Worm (Caenorhabditis elegans): ENCODE results near the gene ZC21.8.
A peak's percentile ranks its signal among the peaks of the same experiment; 100 is the strongest.

ZC21.8 gene

ce11 chrIII:8511711-8512110 is 8.1 kb downstream of the ZC21.8 start:
- TF ChIP-seq klf-2 (GFP tag; conservative IDR thresholded peaks at IDR 0.05) (no peak), ztf-29 (GFP tag; IDR thresholded peaks at IDR 0.05) (no peak), tab-1 (GFP tag; IDR thresholded peaks at IDR 0.05) (no peak), ztf-23 (GFP tag; IDR thresholded peaks at IDR 0.05) (no peak), med-1 (GFP tag; optimal IDR thresholded peaks at IDR 0.05; ENCODE audit: insufficient read depth) (no peak), cog-1 (tag; optimal IDR thresholded peaks at IDR 0.05) (no peak), T22C8.4 (GFP tag; IDR thresholded peaks at IDR 0.05) (no peak)

- TF ChIP-seq tab-1 (GFP tag; IDR thresholded peaks at IDR 0.05) (0 out of 2 replicates have a peak, but pooled peaks have one; percentile 8), T22C8.4 (GFP tag; IDR thresholded peaks at IDR 0.05) (no peak), ztf-23 (GFP tag; IDR thresholded peaks at IDR 0.05) (peak; percentile 36; the same call in 1 of the 2 replicates), cog-1 (tag; optimal IDR thresholded peaks at IDR 0.05) (no peak), ref-1 (GFP tag; conservative IDR thresholded peaks at IDR 0.05) (no peak), med-1 (GFP tag; optimal IDR thresholded peaks at IDR 0.05; ENCODE audit: insufficient read depth) (no peak), flt-1 (GFP tag; IDR thresholded peaks at IDR 0.05) (no peak), ztf-29 (GFP tag; IDR thresholded peaks at IDR 0.05) (no peak), klf-2 (GFP tag; conservative IDR thresholded peaks at IDR 0.05) (no peak)
Observed at ce11 chrIII:8509644-8510393, 10.0 kb downstream of the ZC21.8 start.

- TF ChIP-seq klf-2 (GFP tag; conservative IDR thresholded peaks at IDR 0.05): no peak
- no peak for TF ChIP-seq ztf-23 (GFP tag; IDR thresholded peaks at IDR 0.05)
- TF ChIP-seq flt-1 (GFP tag; IDR thresholded peaks at IDR 0.05): no peak
- no peak for TF ChIP-seq T22C8.4 (GFP tag; IDR thresholded peaks at IDR 0.05)
- TF ChIP-seq tab-1 (GFP tag; IDR thresholded peaks at IDR 0.05): no peak
- no peak for TF ChIP-seq cog-1 (tag; optimal IDR thresholded peaks at IDR 0.05)
- TF ChIP-seq ztf-29 (GFP tag; IDR thresholded peaks at IDR 0.05): no peak
- no peak for TF ChIP-seq med-1 (GFP tag; optimal IDR thresholded peaks at IDR 0.05; ENCODE audit: insufficient read depth)
- no peak for TF ChIP-seq ref-1 (GFP tag; conservative IDR thresholded peaks at IDR 0.05)
Observed at ce11 chrIII:8509218-8509617, 10.6 kb downstream of the ZC21.8 start.

ce11 chrIII:8506348-8506747 is 13.4 kb downstream of the ZC21.8 start:
- TF ChIP-seq tab-1 (GFP tag; IDR thresholded peaks at IDR 0.05): no peak
- no peak for TF ChIP-seq ref-1 (GFP tag; conservative IDR thresholded peaks at IDR 0.05)
- TF ChIP-seq ztf-29 (GFP tag; IDR thresholded peaks at IDR 0.05): no peak
- no peak for TF ChIP-seq T22C8.4 (GFP tag; IDR thresholded peaks at IDR 0.05)
- no peak for TF ChIP-seq klf-2 (GFP tag; conservative IDR thresholded peaks at IDR 0.05)

- TF ChIP-seq ztf-29 (GFP tag; IDR thresholded peaks at IDR 0.05) (no peak), T22C8.4 (GFP tag; IDR thresholded peaks at IDR 0.05) (no peak), klf-2 (GFP tag; conservative IDR thresholded peaks at IDR 0.05) (no peak), cog-1 (tag; optimal IDR thresholded peaks at IDR 0.05) (no peak), med-1 (GFP tag; optimal IDR thresholded peaks at IDR 0.05; ENCODE audit: insufficient read depth) (no peak), tab-1 (GFP tag; IDR thresholded peaks at IDR 0.05) (no peak), flt-1 (GFP tag; IDR thresholded peaks at IDR 0.05) (no peak), ref-1 (GFP tag; conservative IDR thresholded peaks at IDR 0.05) (no peak), ztf-23 (GFP tag; IDR thresholded peaks at IDR 0.05) (no peak)
Observed at ce11 chrIII:8504176-8504763, 15.5 kb downstream of the ZC21.8 start.

- TF ChIP-seq cog-1 (tag; optimal IDR thresholded peaks at IDR 0.05): no peak
- no peak for TF ChIP-seq ref-1 (GFP tag; conservative IDR thresholded peaks at IDR 0.05)
- no peak for TF ChIP-seq ztf-29 (GFP tag; IDR thresholded peaks at IDR 0.05)
- TF ChIP-seq ztf-23 (GFP tag; IDR thresholded peaks at IDR 0.05): no peak
- no peak for TF ChIP-seq klf-2 (GFP tag; conservative IDR thresholded peaks at IDR 0.05)
- TF ChIP-seq T22C8.4 (GFP tag; IDR thresholded peaks at IDR 0.05): no peak
- TF ChIP-seq flt-1 (GFP tag; IDR thresholded peaks at IDR 0.05): no peak
- TF ChIP-seq tab-1 (GFP tag; IDR thresholded peaks at IDR 0.05): no peak
- TF ChIP-seq med-1 (GFP tag; optimal IDR thresholded peaks at IDR 0.05; ENCODE audit: insufficient read depth): no peak
Observed at ce11 chrIII:8503341-8503740, 16.4 kb downstream of the ZC21.8 start.

- TF ChIP-seq T22C8.4 (GFP tag; IDR thresholded peaks at IDR 0.05) (no peak), ztf-29 (GFP tag; IDR thresholded peaks at IDR 0.05) (no peak), klf-2 (GFP tag; conservative IDR thresholded peaks at IDR 0.05) (no peak), ref-1 (GFP tag; conservative IDR thresholded peaks at IDR 0.05) (no peak), ztf-23 (GFP tag; IDR thresholded peaks at IDR 0.05) (no peak), med-1 (GFP tag; optimal IDR thresholded peaks at IDR 0.05; ENCODE audit: insufficient read depth) (no peak), tab-1 (GFP tag; IDR thresholded peaks at IDR 0.05) (no peak), cog-1 (tag; optimal IDR thresholded peaks at IDR 0.05) (no peak), flt-1 (GFP tag; IDR thresholded peaks at IDR 0.05) (no peak)
Observed at ce11 chrIII:8494708-8495107, 25.1 kb downstream of the ZC21.8 start, which contains the start of gene pac-1. Gene pac-1, plus strand, starts transcription at chrIII:8495008.

ce11 chrIII:8491945-8492344 is 27.8 kb downstream of the ZC21.8 start:
- no peak for TF ChIP-seq tab-1 (GFP tag; IDR thresholded peaks at IDR 0.05)
- no peak for TF ChIP-seq ztf-29 (GFP tag; IDR thresholded peaks at IDR 0.05)
- TF ChIP-seq T22C8.4 (GFP tag; IDR thresholded peaks at IDR 0.05): no peak

- TF ChIP-seq flt-1 (GFP tag; IDR thresholded peaks at IDR 0.05): no peak
- no peak for TF ChIP-seq tab-1 (GFP tag; IDR thresholded peaks at IDR 0.05)
- no peak for TF ChIP-seq T22C8.4 (GFP tag; IDR thresholded peaks at IDR 0.05)
- no peak for TF ChIP-seq med-1 (GFP tag; optimal IDR thresholded peaks at IDR 0.05; ENCODE audit: insufficient read depth)
- no peak for TF ChIP-seq cog-1 (tag; optimal IDR thresholded peaks at IDR 0.05)
- TF ChIP-seq ref-1 (GFP tag; conservative IDR thresholded peaks at IDR 0.05): no peak
- TF ChIP-seq ztf-29 (GFP tag; IDR thresholded peaks at IDR 0.05): no peak
Observed at ce11 chrIII:8490254-8490653, 29.5 kb downstream of the ZC21.8 start, which contains the start of the genes ess-2 and F42H10.2. Gene ess-2, minus strand, starts transcription at chrIII:8490352. Gene F42H10.2, plus strand, starts transcription at chrIII:8490620.

Measured in whole organism, midembryonic.